Worm (Caenorhabditis elegans) whole organism, L2 larva: ENCODE data around the gene msp-49.

Source experiments
- C34F6.9 ChIP-seq: fragments of 150-350 bp; optimal IDR thresholded peaks from 2 replicates; lab custom pipeline; 2014; ENCODE audit warnings: missing biosample characterization, missing genetic modification characterization
- F13H6.1 ChIP-seq: sonication (generic microtip); optimal IDR thresholded peaks from 2 replicates; lab custom pipeline; 2016; ENCODE audit warnings: missing genetic modification characterization, missing compliant biosample characterization
- R02D3.7 ChIP-seq: fragments of 150-350 bp; optimal IDR thresholded peaks from 2 replicates; lab custom pipeline; 2014; ENCODE audit warnings: missing biosample characterization, missing genetic modification characterization
- nhr-11 ChIP-seq: fragments of 150-350 bp; optimal IDR thresholded peaks from 2 replicates; lab custom pipeline; 2014; ENCODE audit warnings: missing biosample characterization, missing genetic modification characterization
- nhr-129 ChIP-seq: fragments of 150-350 bp; optimal IDR thresholded peaks from 2 replicates; lab custom pipeline; 2014; ENCODE audit warnings: missing biosample characterization, missing genetic modification characterization
- nhr-23 ChIP-seq: fragments of 150-350 bp; optimal IDR thresholded peaks from 2 replicates; lab custom pipeline; 2014; ENCODE audit warnings: missing biosample characterization, missing genetic modification reagents, missing genetic modification characterization
- nhr-237 ChIP-seq: fragments of 150-350 bp; optimal IDR thresholded peaks from 2 replicates; lab custom pipeline; 2014; ENCODE audit warnings: missing biosample characterization, missing genetic modification characterization
- nhr-25 ChIP-seq: fragments of 150-350 bp; sonication (generic microtip); optimal IDR thresholded peaks from 3 replicates; lab custom pipeline; 2014; ENCODE audit warnings: missing biosample characterization, missing genetic modification characterization
- skn-1 ChIP-seq: sonication (generic microtip); optimal IDR thresholded peaks from 2 replicates; lab custom pipeline; 2017; ENCODE audit warnings: missing biosample characterization, missing genetic modification characterization
- snpc-4 ChIP-seq: fragments of 150-350 bp; optimal IDR thresholded peaks from 2 replicates; lab custom pipeline; 2014; ENCODE audit warnings: missing biosample characterization, missing genetic modification characterization
- unc-39 ChIP-seq: fragments of 150-350 bp; optimal IDR thresholded peaks from 2 replicates; lab custom pipeline; 2014; ENCODE audit warnings: missing biosample characterization, missing genetic modification characterization

DNA sequence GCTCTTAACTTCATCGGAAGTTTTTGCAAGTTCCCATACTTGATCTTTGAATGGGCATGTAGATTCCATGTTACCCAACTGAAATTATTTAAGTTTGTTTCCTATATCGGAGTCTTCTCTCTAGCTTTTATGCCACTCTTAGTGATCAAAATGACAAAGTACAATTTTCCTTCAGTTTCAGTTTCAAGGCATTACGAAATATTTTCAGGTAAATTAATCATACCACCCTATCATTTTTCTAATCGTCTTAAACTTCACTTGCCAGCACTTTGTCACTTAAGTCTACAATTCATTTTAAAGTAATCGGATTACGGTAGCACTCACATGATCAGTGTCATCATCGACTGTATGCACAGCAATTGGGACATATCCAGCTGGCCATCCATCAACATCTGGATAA lies 40.6 kb downstream of the msp-49 start:
- TF ChIP-seq F13H6.1, result no peak
- no peak for TF ChIP-seq nhr-237
- no peak for TF ChIP-seq R02D3.7 (tag; lab: Kevin White, UChicago)
- TF ChIP-seq nhr-25 (tag; lab: Kevin White, UChicago), result no peak
- TF ChIP-seq skn-1 (tag; lab: Kevin White, UChicago), result no peak
- no peak for TF ChIP-seq snpc-4 (tag; lab: Kevin White, UChicago)
- no peak for TF ChIP-seq unc-39 (tag; lab: Kevin White, UChicago)
- TF ChIP-seq nhr-11 (tag; lab: Kevin White, UChicago), result no peak
- TF ChIP-seq nhr-129 (tag; lab: Kevin White, UChicago), result no peak
- TF ChIP-seq C34F6.9, result no peak
- TF ChIP-seq nhr-23 (tag; lab: Kevin White, UChicago), result no peak
